Fruit fly (Drosophila melanogaster) whole organism, embryonic: Measurements from ENCODE around the gene CG42399.

ENCODE experiments used
- Asciz ChIP-seq: fragments of 200-800 bp; sonication (Bioruptor generic); optimal IDR thresholded peaks from 2 replicates; lab custom pipeline; 2017; ENCODE audit warnings: missing biosample characterization, mild to moderate bottlenecking, missing genetic modification characterization, missing genetic modification reagents
- Bgb ChIP-seq: fragments of 200-800 bp; sonication (Bioruptor generic); IDR thresholded peaks from 2 replicates; pipeline ENCODE4 v1.3.6; 2022; ENCODE audit warnings: missing biosample characterization, missing genetic modification characterization; ENCODE audit not compliant: partially characterized antibody
- CG11085 ChIP-seq: fragments of 200-800 bp; sonication (Bioruptor generic); IDR thresholded peaks from 2 replicates; pipeline ENCODE4 v1.3.6; 2022; ENCODE audit warnings: missing biosample characterization, missing genetic modification characterization
- CG12744 ChIP-seq: fragments of 200-800 bp; sonication (Bioruptor generic); optimal IDR thresholded peaks from 2 replicates; lab custom pipeline; 2016; ENCODE audit warnings: missing biosample characterization, missing genetic modification characterization
- CG13624 ChIP-seq: fragments of 200-800 bp; sonication (Bioruptor generic); optimal IDR thresholded peaks from 2 replicates; lab custom pipeline; 2016; ENCODE audit warnings: missing biosample characterization, missing genetic modification characterization
- CG15601 ChIP-seq: fragments of 200-800 bp; sonication (Bioruptor generic); optimal IDR thresholded peaks from 3 replicates; lab custom pipeline; 2019; ENCODE audit warnings: missing biosample characterization, mild to moderate bottlenecking, missing genetic modification characterization, moderate library complexity
- CG15696 ChIP-seq: fragments of 200-800 bp; sonication (Bioruptor generic); optimal IDR thresholded peaks from 2 replicates; lab custom pipeline; 2019; ENCODE audit warnings: missing biosample characterization, mild to moderate bottlenecking, missing genetic modification characterization, moderate library complexity
- CG17385 ChIP-seq: fragments of 200-800 bp; sonication (Bioruptor generic); optimal IDR thresholded peaks from 3 replicates; lab custom pipeline; 2018; ENCODE audit warnings: missing biosample characterization, mild to moderate bottlenecking, missing genetic modification characterization
- CG1792 ChIP-seq: fragments of 200-800 bp; sonication (Bioruptor generic); optimal IDR thresholded peaks from 2 replicates; lab custom pipeline; 2016; ENCODE audit warnings: missing biosample characterization, missing genetic modification characterization
- CG18262 ChIP-seq: fragments of 200-800 bp; optimal IDR thresholded peaks from 3 replicates; lab custom pipeline; 2019; ENCODE audit warnings: missing biosample characterization, mild to moderate bottlenecking, missing genetic modification characterization, moderate library complexity
- CG2116 ChIP-seq: fragments of 200-800 bp; sonication (Bioruptor generic); optimal IDR thresholded peaks from 3 replicates; lab custom pipeline; 2018; ENCODE audit warnings: missing biosample characterization, mild to moderate bottlenecking, missing genetic modification characterization
- CG2202 ChIP-seq: fragments of 200-800 bp; sonication (Bioruptor generic); optimal IDR thresholded peaks from 2 replicates; lab custom pipeline; 2018; ENCODE audit warnings: missing biosample characterization, mild to moderate bottlenecking, missing genetic modification characterization
- CG31388 ChIP-seq: fragments of 200-800 bp; sonication (Bioruptor generic); optimal IDR thresholded peaks from 2 replicates; lab custom pipeline; 2016; ENCODE audit warnings: missing biosample characterization, missing genetic modification characterization
- CG4360 ChIP-seq: fragments of 200-800 bp; sonication (Bioruptor generic); IDR thresholded peaks from 2 replicates; pipeline ENCODE4 v1.3.6; 2022; ENCODE audit warnings: missing biosample characterization, missing genetic modification characterization
- CG4404 ChIP-seq: fragments of 200-800 bp; sonication (Bioruptor generic); IDR thresholded peaks from 2 replicates; pipeline ENCODE4 v1.3.6; 2022; ENCODE audit warnings: missing biosample characterization, missing genetic modification characterization
- CG5953 ChIP-seq: fragments of 200-800 bp; sonication (Bioruptor generic); IDR thresholded peaks from 2 replicates; pipeline ENCODE4 v1.3.6; 2022; ENCODE audit warnings: missing biosample characterization, missing genetic modification characterization
- CG6683 ChIP-seq: fragments of 200-800 bp; sonication (Bioruptor generic); optimal IDR thresholded peaks from 2 replicates; lab custom pipeline; 2017; ENCODE audit warnings: missing biosample characterization, mild to moderate bottlenecking, missing genetic modification characterization, missing genetic modification reagents
- CG7357 ChIP-seq: fragments of 200-800 bp; sonication (Bioruptor generic); IDR thresholded peaks from 3 replicates; pipeline ENCODE4 v1.3.6; 2022; ENCODE audit warnings: missing biosample characterization, missing genetic modification characterization
- CG9215 ChIP-seq: fragments of 200-800 bp; sonication (Bioruptor generic); IDR thresholded peaks from 2 replicates; pipeline ENCODE4 v1.3.6; 2022; ENCODE audit warnings: missing biosample characterization, missing genetic modification characterization
- Camta ChIP-seq: fragments of 200-800 bp; sonication (Bioruptor generic); optimal IDR thresholded peaks from 2 replicates; lab custom pipeline; 2016; ENCODE audit warnings: missing biosample characterization, missing genetic modification characterization
- Deaf1 ChIP-seq: fragments of 200-800 bp; optimal IDR thresholded peaks from 3 replicates; lab custom pipeline; 2019; ENCODE audit warnings: missing biosample characterization, mild to moderate bottlenecking, missing genetic modification characterization, moderate library complexity
- Dip2 ChIP-seq: fragments of 200-800 bp; sonication (Bioruptor generic); IDR thresholded peaks from 2 replicates; pipeline ENCODE4 v1.3.6; 2022; ENCODE audit warnings: missing biosample characterization, missing genetic modification characterization
- Fer1 ChIP-seq: fragments of 200-800 bp; sonication (Bioruptor generic); optimal IDR thresholded peaks from 2 replicates; lab custom pipeline; 2017; ENCODE audit warnings: missing biosample characterization, mild to moderate bottlenecking, missing genetic modification characterization
- H2.0 ChIP-seq: fragments of 200-800 bp; sonication (Bioruptor generic); IDR thresholded peaks from 2 replicates; pipeline ENCODE4 v1.3.6; 2022; ENCODE audit warnings: missing biosample characterization, missing genetic modification characterization
- HLHmδ ChIP-seq: fragments of 200-800 bp; sonication (Bioruptor generic); optimal IDR thresholded peaks from 2 replicates; lab custom pipeline; 2018; ENCODE audit warnings: missing biosample characterization, mild to moderate bottlenecking, missing genetic modification characterization, moderate library complexity
- MTF-1 ChIP-seq: fragments of 200-800 bp; sonication (Bioruptor generic); optimal IDR thresholded peaks from 2 replicates; lab custom pipeline; 2018; ENCODE audit warnings: missing biosample characterization, mild to moderate bottlenecking, missing genetic modification characterization, borderline replicate concordance
- Meics ChIP-seq: fragments of 200-800 bp; sonication (Bioruptor generic); optimal IDR thresholded peaks from 2 replicates; lab custom pipeline; 2017; ENCODE audit warnings: missing biosample characterization, mild to moderate bottlenecking, missing genetic modification characterization
- NK7.1 ChIP-seq: fragments of 200-800 bp; sonication (Bioruptor generic); optimal IDR thresholded peaks from 3 replicates; lab custom pipeline; 2016; ENCODE audit warnings: missing biosample characterization, missing genetic modification characterization
- Neu2 ChIP-seq: fragments of 200-800 bp; sonication (Bioruptor generic); optimal IDR thresholded peaks from 3 replicates; lab custom pipeline; 2016; ENCODE audit warnings: missing biosample characterization, missing genetic modification characterization, borderline replicate concordance
- Nf-YB ChIP-seq: fragments of 200-800 bp; sonication (Bioruptor generic); optimal IDR thresholded peaks from 3 replicates; lab custom pipeline; 2019; ENCODE audit warnings: missing biosample characterization, mild to moderate bottlenecking, missing genetic modification characterization, moderate library complexity
- PHDP ChIP-seq: fragments of 200-800 bp; sonication (Bioruptor generic); optimal IDR thresholded peaks from 3 replicates; lab custom pipeline; 2018; ENCODE audit warnings: missing biosample characterization, mild to moderate bottlenecking, missing genetic modification characterization, moderate library complexity
- ap ChIP-seq: fragments of 200-800 bp; sonication (Bioruptor generic); IDR thresholded peaks from 2 replicates; pipeline ENCODE4 v1.3.6; 2022; ENCODE audit warnings: missing biosample characterization, missing genetic modification characterization
- exex ChIP-seq: fragments of 200-800 bp; sonication (Bioruptor generic); optimal IDR thresholded peaks from 4 replicates; lab custom pipeline; 2018; ENCODE audit warnings: missing biosample characterization, mild to moderate bottlenecking, missing genetic modification characterization, moderate library complexity
- fd96Cb ChIP-seq: fragments of 200-800 bp; sonication (Bioruptor generic); optimal IDR thresholded peaks from 2 replicates; lab custom pipeline; 2018; ENCODE audit warnings: missing biosample characterization, mild to moderate bottlenecking, missing genetic modification characterization, moderate library complexity
- hb ChIP-seq: fragments of 200-800 bp; sonication (Bioruptor generic); IDR thresholded peaks from 3 replicates; pipeline ENCODE4 v1.3.6; 2022; ENCODE audit warnings: missing biosample characterization, missing genetic modification characterization; ENCODE audit not compliant: partially characterized antibody
- ind ChIP-seq: fragments of 200-800 bp; sonication (Bioruptor generic); optimal IDR thresholded peaks from 3 replicates; lab custom pipeline; 2016; ENCODE audit warnings: missing biosample characterization, missing genetic modification characterization
- insv ChIP-seq, 2 experiments: fragments of 200-800 bp; sonication (Bioruptor generic); optimal IDR thresholded peaks; 3 replicates each; lab custom pipeline; 2016 to 2018; ENCODE audit warnings: missing biosample characterization in 2 of 2, missing genetic modification characterization in 2 of 2
- knrl ChIP-seq: fragments of 200-800 bp; sonication (Bioruptor generic); IDR thresholded peaks from 3 replicates; pipeline ENCODE4 v1.3.6; 2022; ENCODE audit warnings: missing biosample characterization, missing genetic modification characterization; ENCODE audit not compliant: partially characterized antibody
- lab ChIP-seq: fragments of 200-800 bp; sonication (Bioruptor generic); optimal IDR thresholded peaks from 3 replicates; lab custom pipeline; 2017; ENCODE audit warnings: missing biosample characterization, missing genetic modification characterization, mild to moderate bottlenecking, moderate library complexity, missing genetic modification reagents
- onecut ChIP-seq: fragments of 200-800 bp; sonication (Bioruptor generic); IDR thresholded peaks from 2 replicates; pipeline ENCODE4 v1.3.6; 2022; ENCODE audit warnings: missing biosample characterization, missing genetic modification characterization
- p53 ChIP-seq: fragments of 200-800 bp; sonication (Bioruptor generic); optimal IDR thresholded peaks from 2 replicates; lab custom pipeline; 2016; ENCODE audit warnings: missing biosample characterization, missing genetic modification characterization
- sc ChIP-seq, 3 experiments: fragments of >200 bp in 2 of 3; fragments of 200-800 bp in 1 of 3; sonication (Bioruptor generic) in 1 of 3; optimal IDR thresholded peaks; 2 replicates in 2 of 3; 3 replicates in 1 of 3; lab custom pipeline; 2017; ENCODE audit warnings: mild to moderate bottlenecking in 1 of 3, missing biosample characterization in 1 of 3, missing genetic modification characterization in 1 of 3, missing genetic modification reagents in 1 of 3
- shn ChIP-seq: fragments of 200-800 bp; sonication (Bioruptor generic); optimal IDR thresholded peaks from 3 replicates; lab custom pipeline; 2016; ENCODE audit warnings: missing biosample characterization, missing genetic modification characterization
- tna ChIP-seq: fragments of 200-800 bp; sonication (Bioruptor generic); IDR thresholded peaks from 2 replicates; pipeline ENCODE4 v1.3.6; 2022; ENCODE audit warnings: missing biosample characterization, missing genetic modification characterization; ENCODE audit not compliant: partially characterized antibody

CG42399 gene

dm6 chr2L:117750-118149, 35.4 kb downstream of the CG42399 start (continued):
- TF ChIP-seq CG31388: no peak
- peak; percentile 4 for TF ChIP-seq CG2202 (tag; lab: Kevin White, UChicago)
- peak; percentile 11 for TF ChIP-seq exex (tag; lab: Kevin White, UChicago)
- no peak for TF ChIP-seq CG9215 (GFP tag; lab: Robert Waterston, UW)
- no peak for TF ChIP-seq Bgb (GFP tag; lab: Robert Waterston, UW)
- no peak for TF ChIP-seq CG15696 (tag; lab: Kevin White, UChicago)
- no peak for TF ChIP-seq CG2116 (GFP tag; lab: Kevin White, UChicago)
- TF ChIP-seq MTF-1 (GFP tag; lab: Kevin White, UChicago): peak; percentile 53
- peak; percentile 49 for TF ChIP-seq CG6683
- peak; percentile 63 for TF ChIP-seq HLHmδ
- TF ChIP-seq tna (GFP tag; lab: Robert Waterston, UW): no peak
- no peak for TF ChIP-seq Dip2 (GFP tag; lab: Robert Waterston, UW)
- no peak for TF ChIP-seq insv (GFP tag; optimal IDR thresholded peaks at IDR 0.05; lab: Kevin White, UChicago)
- no peak for TF ChIP-seq CG4360 (GFP tag; lab: Robert Waterston, UW)
- no peak for TF ChIP-seq knrl
- TF ChIP-seq Camta (GFP tag; lab: Kevin White, UChicago): peak; percentile 5
- peak; percentile 82 for TF ChIP-seq lab (GFP tag; lab: Kevin White, UChicago)
- TF ChIP-seq CG5953: no peak
- TF ChIP-seq CG4404 (GFP tag; lab: Robert Waterston, UW): no peak
- peak; percentile 11 for TF ChIP-seq CG1792 (GFP tag; lab: Kevin White, UChicago)
- no peak for TF ChIP-seq CG11085
- peak; percentile 4 for TF ChIP-seq CG17385 (GFP tag; lab: Kevin White, UChicago)
- no peak for TF ChIP-seq Neu2
- no peak for TF ChIP-seq CG7357 (GFP tag; lab: Robert Waterston, UW)
- peak; percentile 31; the same call in 1 of the 2 replicates for TF ChIP-seq onecut
- TF ChIP-seq Meics (GFP tag; lab: Kevin White, UChicago): peak; percentile 32
- peak; percentile 57 for TF ChIP-seq CG15601
- TF ChIP-seq CG13624: no peak
- TF ChIP-seq fd96Cb: no peak
- no peak for TF ChIP-seq ap
- TF ChIP-seq CG18262 (tag; lab: Kevin White, UChicago): no peak
- TF ChIP-seq Nf-YB (GFP tag; lab: Kevin White, UChicago): no peak
- TF ChIP-seq Asciz: peak; percentile 44
- TF ChIP-seq PHDP (tag; lab: Kevin White, UChicago): peak; percentile 27
- TF ChIP-seq, all 482 proteins: peak for 103

DNA sequence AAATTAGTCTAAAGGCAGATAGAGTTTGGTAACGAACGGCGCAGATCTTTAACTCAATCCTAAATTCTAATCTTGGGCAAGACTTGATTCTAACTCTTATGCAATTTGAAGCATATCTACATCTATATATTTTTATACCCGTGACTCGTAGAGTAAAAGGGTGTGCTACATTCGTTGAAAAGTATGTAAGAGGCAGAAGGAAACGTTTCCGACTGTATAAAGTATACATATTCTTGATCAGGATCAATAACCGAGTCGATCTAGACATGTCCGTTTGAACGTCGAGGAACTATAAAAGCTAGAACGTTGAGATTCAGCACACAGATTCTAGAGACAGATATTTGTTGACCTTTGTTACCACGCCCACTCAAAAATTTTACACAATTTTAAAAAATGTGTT, 36.7 kb downstream of the CG42399 start, which contains the start of gene CG13694:
TSS of gene CG13694 (minus strand) at position 101 of the 400 bp plus-strand sequence.
- TF ChIP-seq hb: no peak
- TF ChIP-seq p53 (GFP tag; lab: Kevin White, UChicago): no peak
- no peak for TF ChIP-seq ind
- no peak for TF ChIP-seq Fer1 (GFP tag; lab: Kevin White, UChicago)
- TF ChIP-seq NK7.1: no peak
- no peak for TF ChIP-seq Dip2 (GFP tag; lab: Robert Waterston, UW)
- TF ChIP-seq CG12744 (GFP tag; lab: Kevin White, UChicago): no peak
- TF ChIP-seq sc (optimal IDR thresholded peaks at IDR 0.05; lab: Kevin White, UChicago): no peak
- TF ChIP-seq sc (GFP tag; optimal IDR thresholded peaks at IDR 0.05; lab: Kevin White, UChicago): no peak
- TF ChIP-seq H2.0: no peak
- no peak for TF ChIP-seq shn (GFP tag; lab: Kevin White, UChicago)
- TF ChIP-seq Deaf1 (tag; lab: Kevin White, UChicago): no peak
